Fruit fly (Drosophila melanogaster) whole organism, prepupa: ENCODE measurements around the gene Cpr97Eb.
A peak's percentile ranks its signal among the peaks of the same experiment; 100 is the strongest.

ENCODE experiments used
- Blimp-1 ChIP-seq: fragments of 200-800 bp; sonication (Bioruptor generic); optimal IDR thresholded peaks from 3 replicates; lab custom pipeline; 2017; ENCODE audit warnings: missing biosample characterization, missing genetic modification characterization, mild to moderate bottlenecking, moderate library complexity, missing genetic modification reagents
- CG10631 ChIP-seq: fragments of 200-800 bp; sonication (Bioruptor generic); optimal IDR thresholded peaks from 2 replicates; lab custom pipeline; 2016; ENCODE audit warnings: missing biosample characterization, missing genetic modification characterization
- CG11902 ChIP-seq: fragments of 200-800 bp; sonication (Bioruptor generic); optimal IDR thresholded peaks from 3 replicates; lab custom pipeline; 2016; ENCODE audit warnings: missing biosample characterization, missing genetic modification characterization
- CG1621 ChIP-seq: fragments of 200-800 bp; sonication (Bioruptor generic); optimal IDR thresholded peaks from 3 replicates; lab custom pipeline; 2018; ENCODE audit warnings: missing biosample characterization, mild to moderate bottlenecking, missing genetic modification characterization
- CG16779 ChIP-seq: fragments of 200-800 bp; sonication (Bioruptor generic); optimal IDR thresholded peaks from 3 replicates; lab custom pipeline; 2017; ENCODE audit warnings: missing biosample characterization, mild to moderate bottlenecking, missing genetic modification characterization
- CG32006 ChIP-seq: fragments of 200-800 bp; sonication (Bioruptor generic); optimal IDR thresholded peaks from 3 replicates; lab custom pipeline; 2017; ENCODE audit warnings: missing biosample characterization, mild to moderate bottlenecking, missing genetic modification characterization
- CG34406 ChIP-seq: fragments of 200-800 bp; sonication (Bioruptor generic); optimal IDR thresholded peaks from 3 replicates; lab custom pipeline; 2016; ENCODE audit warnings: missing biosample characterization, missing genetic modification characterization
- CG3919 ChIP-seq: fragments of 200-800 bp; sonication (Bioruptor generic); optimal IDR thresholded peaks from 3 replicates; lab custom pipeline; 2016; ENCODE audit warnings: missing biosample characterization, missing genetic modification characterization
- CG6276 ChIP-seq: fragments of 200-800 bp; sonication (Bioruptor generic); optimal IDR thresholded peaks from 2 replicates; lab custom pipeline; 2017; ENCODE audit warnings: missing biosample characterization, mild to moderate bottlenecking, missing genetic modification characterization
- CG6792 ChIP-seq: fragments of 200-800 bp; sonication (Bioruptor generic); optimal IDR thresholded peaks from 3 replicates; lab custom pipeline; 2016; ENCODE audit warnings: missing biosample characterization, missing genetic modification characterization
- CG6808 ChIP-seq: fragments of 200-800 bp; sonication (Bioruptor generic); optimal IDR thresholded peaks from 3 replicates; lab custom pipeline; 2017; ENCODE audit warnings: missing biosample characterization, missing genetic modification characterization, mild to moderate bottlenecking, moderate library complexity, missing genetic modification reagents
- CG7368 ChIP-seq: fragments of 200-800 bp; sonication (Bioruptor generic); optimal IDR thresholded peaks from 3 replicates; lab custom pipeline; 2016; ENCODE audit warnings: missing biosample characterization, missing genetic modification characterization
- CG8119 ChIP-seq: fragments of 200-800 bp; sonication (Bioruptor generic); IDR thresholded peaks from 3 replicates; pipeline ENCODE4 v1.3.6; 2022; ENCODE audit warnings: missing biosample characterization, missing genetic modification characterization
- CG8319 ChIP-seq: fragments of 200-800 bp; sonication (Bioruptor generic); optimal IDR thresholded peaks from 3 replicates; lab custom pipeline; 2016; ENCODE audit warnings: missing biosample characterization, missing genetic modification characterization
- CG8632 ChIP-seq: fragments of 200-800 bp; sonication (Bioruptor generic); optimal IDR thresholded peaks from 3 replicates; lab custom pipeline; 2016; ENCODE audit warnings: missing biosample characterization, missing genetic modification characterization
- CG9139 ChIP-seq: fragments of 200-800 bp; sonication (Bioruptor generic); optimal IDR thresholded peaks from 3 replicates; lab custom pipeline; 2017; ENCODE audit warnings: missing biosample characterization, mild to moderate bottlenecking, missing genetic modification characterization
- Eip78C ChIP-seq: fragments of 200-800 bp; sonication (Bioruptor generic); peaks from one replicate; lab custom pipeline; 2016; ENCODE audit warnings: missing biosample characterization, missing genetic modification characterization
- Ets21C ChIP-seq: fragments of 200-800 bp; sonication (Bioruptor generic); optimal IDR thresholded peaks from 3 replicates; lab custom pipeline; 2016; ENCODE audit warnings: missing biosample characterization, missing genetic modification characterization
- Ets96B ChIP-seq: fragments of 200-800 bp; optimal IDR thresholded peaks from 2 replicates; lab custom pipeline; 2019; ENCODE audit warnings: missing biosample characterization, mild to moderate bottlenecking, missing genetic modification characterization, moderate library complexity
- Gug ChIP-seq: fragments of 200-800 bp; sonication (Bioruptor generic); IDR thresholded peaks from 2 replicates; pipeline ENCODE4 v1.3.6; 2022; ENCODE audit warnings: missing biosample characterization, missing genetic modification characterization
- Hr38 ChIP-seq: sonication (Bioruptor generic); optimal IDR thresholded peaks from 2 replicates; lab custom pipeline; 2016; ENCODE audit warnings: missing biosample characterization, missing genetic modification characterization
- Hr4 ChIP-seq: fragments of 200-800 bp; sonication (Bioruptor generic); optimal IDR thresholded peaks from 3 replicates; lab custom pipeline; 2016; ENCODE audit warnings: missing biosample characterization, missing genetic modification characterization
- Lpt ChIP-seq: fragments of 200-800 bp; sonication (Bioruptor generic); optimal IDR thresholded peaks from 3 replicates; lab custom pipeline; 2016; ENCODE audit warnings: missing biosample characterization, missing genetic modification characterization
- Met ChIP-seq: fragments of 200-800 bp; sonication (Bioruptor generic); optimal IDR thresholded peaks from 3 replicates; lab custom pipeline; 2016; ENCODE audit warnings: missing biosample characterization, missing genetic modification characterization
- Smox ChIP-seq: fragments of 200-800 bp; sonication (Bioruptor generic); optimal IDR thresholded peaks from 3 replicates; lab custom pipeline; 2016; ENCODE audit warnings: missing biosample characterization, missing genetic modification characterization
- Sox15 ChIP-seq: fragments of 200-800 bp; sonication (Bioruptor generic); optimal IDR thresholded peaks from 3 replicates; lab custom pipeline; 2016; ENCODE audit warnings: missing biosample characterization, missing genetic modification characterization
- dac ChIP-seq: fragments of 200-800 bp; sonication (Bioruptor generic); optimal IDR thresholded peaks from 2 replicates; lab custom pipeline; 2017; ENCODE audit warnings: missing biosample characterization, mild to moderate bottlenecking, missing genetic modification characterization
- dsx ChIP-seq: fragments of 200-800 bp; optimal IDR thresholded peaks from 3 replicates; lab custom pipeline; 2019; ENCODE audit warnings: missing biosample characterization, mild to moderate bottlenecking, missing genetic modification characterization, moderate library complexity; ENCODE audit not compliant: poor library complexity, severe bottlenecking
- eg ChIP-seq: fragments of 200-800 bp; sonication (Bioruptor generic); IDR thresholded peaks from 3 replicates; pipeline ENCODE4 v1.3.6; 2022; ENCODE audit warnings: missing biosample characterization, missing genetic modification characterization
- esn ChIP-seq: fragments of 200-800 bp; sonication (Bioruptor generic); optimal IDR thresholded peaks from 2 replicates; lab custom pipeline; 2016; ENCODE audit warnings: missing biosample characterization, mild to moderate bottlenecking, missing genetic modification characterization, moderate library complexity
- fd59A ChIP-seq: fragments of 200-800 bp; sonication (Bioruptor generic); optimal IDR thresholded peaks from 2 replicates; lab custom pipeline; 2017; ENCODE audit warnings: missing biosample characterization, mild to moderate bottlenecking, missing genetic modification characterization, missing genetic modification reagents
- lz ChIP-seq: fragments of 200-800 bp; sonication (Bioruptor generic); optimal IDR thresholded peaks from 3 replicates; lab custom pipeline; 2016; ENCODE audit warnings: missing biosample characterization, missing genetic modification characterization
- pdm3 ChIP-seq: fragments of 200-800 bp; sonication (Bioruptor generic); optimal IDR thresholded peaks from 3 replicates; lab custom pipeline; 2016; ENCODE audit warnings: missing biosample characterization, missing genetic modification characterization
- salr ChIP-seq, 2 experiments: fragments of 200-800 bp; sonication (Bioruptor generic); optimal IDR thresholded peaks; 3 replicates each; lab custom pipeline; 2016 to 2018; ENCODE audit warnings: missing biosample characterization in 2 of 2, missing genetic modification characterization in 2 of 2, mild to moderate bottlenecking in 1 of 2
- ss ChIP-seq, 2 experiments: fragments of 200-800 bp; sonication (Bioruptor generic); optimal IDR thresholded peaks; 2 replicates in 1 of 2; 3 replicates in 1 of 2; lab custom pipeline; 2017 to 2018; ENCODE audit warnings: mild to moderate bottlenecking in 2 of 2, missing biosample characterization in 2 of 2, missing genetic modification characterization in 2 of 2, moderate library complexity in 1 of 2
- svp ChIP-seq: fragments of 200-800 bp; sonication (Bioruptor generic); peaks from one replicate; lab custom pipeline; 2016; ENCODE audit warnings: missing biosample characterization, missing genetic modification characterization
- topi ChIP-seq: fragments of 200-800 bp; sonication (Bioruptor generic); optimal IDR thresholded peaks from 3 replicates; lab custom pipeline; 2016; ENCODE audit warnings: missing biosample characterization, missing genetic modification characterization
- vri ChIP-seq: fragments of 200-800 bp; sonication (Bioruptor generic); optimal IDR thresholded peaks from 3 replicates; lab custom pipeline; 2016; ENCODE audit warnings: missing biosample characterization, mild to moderate bottlenecking, missing genetic modification characterization

Cpr97Eb gene

DNA sequence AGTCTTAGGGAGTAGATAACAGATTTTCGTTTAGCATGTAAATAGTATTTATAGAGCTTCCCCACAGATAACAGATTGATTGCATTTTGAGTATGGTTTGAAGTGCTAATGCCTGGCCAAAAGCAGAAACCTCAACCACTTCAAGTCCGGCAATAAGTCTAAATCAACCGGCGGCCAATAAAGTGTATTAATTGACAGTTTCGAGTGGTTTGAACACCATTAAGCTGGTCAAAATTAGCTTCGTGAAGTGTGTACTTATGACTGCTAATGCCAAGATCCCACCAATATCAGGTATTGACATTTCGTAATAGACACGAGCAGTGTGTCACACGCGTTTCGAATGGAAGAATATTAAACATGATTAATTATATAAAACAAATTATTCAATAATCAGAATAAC lies 14.5 kb upstream of the Cpr97Eb start:
- TF ChIP-seq dac = no peak
- TF ChIP-seq Smox = no peak
- TF ChIP-seq CG34406 (GFP tag; lab: Kevin White, UChicago) = no peak
- no peak for TF ChIP-seq CG32006 (GFP tag; lab: Kevin White, UChicago)
- no peak for TF ChIP-seq Ets96B (tag; lab: Kevin White, UChicago)
- TF ChIP-seq, all 60 proteins: peak for 0

- TF ChIP-seq svp (no peak), Met (no peak), CG6808 (GFP tag; lab: Kevin White, UChicago) (no peak), Eip78C (GFP tag; lab: Kevin White, UChicago) (peak; percentile 49), eg (GFP tag; lab: Robert Waterston, UW) (0 out of 3 replicates have a peak, but pooled peaks have one; percentile 15), esn (GFP tag; lab: Kevin White, UChicago) (no peak)
- TF ChIP-seq, all 60 proteins: peak for 2
Measured at dm6 chr3R:27100930-27101329, 10.0 kb upstream of the Cpr97Eb start, which contains the start of gene Jhbp11. Gene Jhbp11, plus strand, starts transcription at chr3R:27101230.

DNA sequence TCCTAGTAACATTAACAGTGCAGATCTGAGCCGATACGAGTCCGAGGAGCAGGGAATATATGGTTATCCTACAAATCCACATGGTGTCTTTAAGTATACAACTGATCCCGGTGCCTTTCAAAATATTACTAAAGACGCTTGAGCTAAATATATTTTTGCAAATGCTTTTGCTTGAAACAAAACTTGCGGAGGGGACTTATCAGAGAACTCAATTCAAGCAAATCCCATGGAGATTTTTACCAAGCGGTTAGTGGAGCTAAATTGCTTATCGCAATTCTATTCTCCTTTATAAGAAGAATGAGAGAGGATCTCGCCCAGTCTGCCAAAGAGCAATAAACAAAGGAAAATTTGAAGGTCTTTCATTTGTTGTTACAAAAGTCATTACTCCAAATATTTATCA lies 8.6 kb upstream of the Cpr97Eb start, which contains the start of gene eater:
Gene eater (minus strand): TSS at position 101 of the 400 bp plus-strand sequence.
- TF ChIP-seq CG16779 (no peak), CG11902 (GFP tag; lab: Kevin White, UChicago) (no peak), CG6276 (GFP tag; lab: Kevin White, UChicago) (no peak), topi (GFP tag; lab: Kevin White, UChicago) (no peak), eg (GFP tag; lab: Robert Waterston, UW) (no peak), fd59A (GFP tag; lab: Kevin White, UChicago) (no peak), CG7368 (no peak), Lpt (GFP tag; lab: Kevin White, UChicago) (no peak), Gug (GFP tag; lab: Robert Waterston, UW) (no peak)
- TF ChIP-seq, all 60 proteins: peak for 0

- TF ChIP-seq CG8632 (GFP tag; lab: Kevin White, UChicago) (no peak), CG6276 (GFP tag; lab: Kevin White, UChicago) (no peak), ss (GFP tag; optimal IDR thresholded peaks at IDR 0.05; lab: Kevin White, UChicago) (no peak), esn (GFP tag; lab: Kevin White, UChicago) (no peak), Ets21C (GFP tag; lab: Kevin White, UChicago) (no peak), CG8119 (GFP tag; lab: Robert Waterston, UW) (no peak), CG7368 (no peak), topi (GFP tag; lab: Kevin White, UChicago) (no peak), vri (GFP tag; lab: Kevin White, UChicago) (no peak), CG9139 (GFP tag; lab: Kevin White, UChicago) (no peak), Gug (GFP tag; lab: Robert Waterston, UW) (no peak), CG6792 (no peak), Hr4 (GFP tag; lab: Kevin White, UChicago) (no peak), CG8319 (GFP tag; lab: Kevin White, UChicago) (no peak), fd59A (GFP tag; lab: Kevin White, UChicago) (no peak), lz (no peak)
Measured at dm6 chr3R:27098638-27099037, 7.7 kb upstream of the Cpr97Eb start.

DNA sequence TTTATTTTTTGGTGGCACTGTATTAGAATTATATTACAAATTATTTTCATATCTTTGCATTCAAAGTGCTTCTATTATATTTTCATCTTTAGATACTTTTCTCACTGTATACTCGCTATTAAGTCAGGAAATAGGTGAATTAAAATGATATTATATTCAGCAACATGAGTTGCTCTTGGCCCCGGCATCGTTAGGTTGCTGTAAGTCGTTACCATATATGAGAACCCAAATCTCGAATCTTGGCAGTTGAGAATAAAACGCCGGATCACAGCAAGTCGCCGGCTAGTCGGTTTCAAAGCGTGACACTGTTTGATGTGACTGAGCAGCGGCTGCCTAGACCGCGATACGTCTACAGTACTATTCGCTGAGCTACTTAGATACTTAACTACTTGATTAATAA lies 3.3 kb upstream of the Cpr97Eb start, which contains the start of gene CG14259:
Gene CG14259 (plus strand): TSS at position 301 of the 400 bp plus-strand sequence.
- no peak for TF ChIP-seq CG10631 (GFP tag; lab: Kevin White, UChicago)
- no peak for TF ChIP-seq CG6792
- TF ChIP-seq Lpt (GFP tag; lab: Kevin White, UChicago) = no peak
- no peak for TF ChIP-seq ss (GFP tag; optimal IDR thresholded peaks at IDR 0.05; lab: Kevin White, UChicago)
- no peak for TF ChIP-seq pdm3 (GFP tag; lab: Kevin White, UChicago)
- no peak for TF ChIP-seq Sox15 (GFP tag; lab: Kevin White, UChicago)
- no peak for TF ChIP-seq CG8632 (GFP tag; lab: Kevin White, UChicago)
- no peak for TF ChIP-seq CG3919
- TF ChIP-seq svp = no peak
- no peak for TF ChIP-seq Blimp-1 (GFP tag; lab: Kevin White, UChicago)
- TF ChIP-seq Hr38 = no peak
- TF ChIP-seq CG1621 (tag; lab: Kevin White, UChicago) = no peak
- TF ChIP-seq Ets96B (tag; lab: Kevin White, UChicago) = no peak
- TF ChIP-seq CG16779 = no peak
- TF ChIP-seq dsx (GFP tag; lab: Kevin White, UChicago) = no peak
- TF ChIP-seq CG7368 = no peak
- TF ChIP-seq esn (GFP tag; lab: Kevin White, UChicago) = no peak
- no peak for TF ChIP-seq topi (GFP tag; lab: Kevin White, UChicago)
- no peak for TF ChIP-seq CG6276 (GFP tag; lab: Kevin White, UChicago)
- no peak for TF ChIP-seq salr (GFP tag; optimal IDR thresholded peaks at IDR 0.05; lab: Kevin White, UChicago)
